Fruit fly (Drosophila melanogaster): Measurements from ENCODE around the gene CG14960.

Gene CG14960

dm6 chr3L:3270736-3271135 lies at the start of gene CG14960:
Gene CG14960, plus strand, starts transcription at chr3L:3271036.
- TF ChIP-seq CG8478 (optimal IDR thresholded peaks at IDR 0.05) (no peak), CTCF (optimal IDR thresholded peaks at IDR 0.05) (no peak)

- no peak for TF ChIP-seq CG8478 (optimal IDR thresholded peaks at IDR 0.05)
- TF ChIP-seq CTCF (optimal IDR thresholded peaks at IDR 0.05), result no peak
Measured at dm6 chr3L:3222643-3223389, 48.0 kb upstream of the CG14960 start, which contains the start of the genes RpL28 and eIF1. Gene RpL28, minus strand, starts transcription at chr3L:3222960. Gene eIF1, plus strand, starts transcription at chr3L:3223341.

- TF ChIP-seq CG8478 (optimal IDR thresholded peaks at IDR 0.05) (no peak), CTCF (optimal IDR thresholded peaks at IDR 0.05) (no peak)
Measured at dm6 chr3L:3223390-3223914, 47.4 kb upstream of the CG14960 start.

- no peak for TF ChIP-seq CG8478 (optimal IDR thresholded peaks at IDR 0.05)
- peak in 1 of 2 experiments; percentile 61 for TF ChIP-seq CTCF (optimal IDR thresholded peaks at IDR 0.05)
Measured at dm6 chr3L:3224740-3225719, 45.8 kb upstream of the CG14960 start, which contains the start of gene Larp4B. Gene Larp4B, plus strand, starts transcription at chr3L:3224838.

dm6 chr3L:3225769-3226457 lies 44.9 kb upstream of the CG14960 start:
- TF ChIP-seq CTCF (optimal IDR thresholded peaks at IDR 0.05), result no peak
- TF ChIP-seq CG8478 (optimal IDR thresholded peaks at IDR 0.05), result no peak

- TF ChIP-seq CG8478 (optimal IDR thresholded peaks at IDR 0.05), result no peak
- no peak for TF ChIP-seq CTCF (optimal IDR thresholded peaks at IDR 0.05)
Measured at dm6 chr3L:3226458-3226783, 44.4 kb upstream of the CG14960 start.

dm6 chr3L:3236319-3236718 lies 34.5 kb upstream of the CG14960 start:
- TF ChIP-seq CG8478 (optimal IDR thresholded peaks at IDR 0.05) (no peak), CTCF (optimal IDR thresholded peaks at IDR 0.05) (no peak)

dm6 chr3L:3239033-3239752 lies 31.6 kb upstream of the CG14960 start, which contains the start of gene CG17746:
Gene CG17746, minus strand, starts transcription at chr3L:3239578.
- TF ChIP-seq CG8478 (optimal IDR thresholded peaks at IDR 0.05) (no peak), CTCF (optimal IDR thresholded peaks at IDR 0.05) (peak; percentile 40 to 65)

dm6 chr3L:3239785-3240596 lies 30.8 kb upstream of the CG14960 start:
- TF ChIP-seq CG8478 (optimal IDR thresholded peaks at IDR 0.05) (no peak), CTCF (optimal IDR thresholded peaks at IDR 0.05) (no peak)

dm6 chr3L:3240597-3241367 lies 30.1 kb upstream of the CG14960 start:
- TF ChIP-seq CG8478 (optimal IDR thresholded peaks at IDR 0.05), result no peak
- TF ChIP-seq CTCF (optimal IDR thresholded peaks at IDR 0.05), result no peak

dm6 chr3L:3241368-3241640 lies 29.5 kb upstream of the CG14960 start:
- TF ChIP-seq CG8478 (optimal IDR thresholded peaks at IDR 0.05) (no peak), CTCF (optimal IDR thresholded peaks at IDR 0.05) (no peak)

dm6 chr3L:3242121-3243083 lies 28.4 kb upstream of the CG14960 start:
- TF ChIP-seq CG8478 (optimal IDR thresholded peaks at IDR 0.05) (no peak), CTCF (optimal IDR thresholded peaks at IDR 0.05) (no peak)

Measured in S2 (cell line).